Fruit fly (Drosophila melanogaster) whole organism, embryonic: ENCODE results near the gene CG6738.

Source experiments
- ATbp ChIP-seq: fragments of 200-800 bp; sonication (Bioruptor generic); optimal IDR thresholded peaks from 2 replicates; lab custom pipeline; 2017; ENCODE audit warnings: missing biosample characterization, mild to moderate bottlenecking, missing genetic modification characterization, missing genetic modification reagents
- Adf1 ChIP-seq: fragments of 200-800 bp; sonication (Bioruptor generic); IDR thresholded peaks from 2 replicates; pipeline ENCODE4 v1.3.6; 2022; ENCODE audit warnings: missing biosample characterization, missing genetic modification characterization
- Aef1 ChIP-seq: fragments of 200-800 bp; sonication (Bioruptor generic); IDR thresholded peaks from 3 replicates; pipeline ENCODE4 v1.3.6; 2022; ENCODE audit warnings: missing biosample characterization, missing genetic modification characterization
- CG1024 ChIP-seq: fragments of 200-800 bp; sonication (Bioruptor generic); IDR thresholded peaks from 2 replicates; pipeline ENCODE4 v1.3.6; 2022; ENCODE audit warnings: missing biosample characterization, missing genetic modification characterization
- CG12071 ChIP-seq: fragments of 200-800 bp; sonication (Bioruptor generic); optimal IDR thresholded peaks from 3 replicates; lab custom pipeline; 2018; ENCODE audit warnings: missing biosample characterization, mild to moderate bottlenecking, missing genetic modification characterization
- CG12219 ChIP-seq: fragments of 200-800 bp; sonication (Bioruptor generic); optimal IDR thresholded peaks from 3 replicates; lab custom pipeline; 2018; ENCODE audit warnings: missing biosample characterization, mild to moderate bottlenecking, missing genetic modification characterization
- CG16815 ChIP-seq: fragments of 200-800 bp; sonication (Bioruptor generic); optimal IDR thresholded peaks from 3 replicates; lab custom pipeline; 2017; ENCODE audit warnings: missing biosample characterization, mild to moderate bottlenecking, missing genetic modification characterization
- CG17361 ChIP-seq: fragments of 200-800 bp; sonication (Bioruptor generic); IDR thresholded peaks from 3 replicates; pipeline ENCODE4 v1.3.6; 2022; ENCODE audit warnings: missing biosample characterization, missing genetic modification characterization
- CG18476 ChIP-seq: fragments of 200-800 bp; sonication (Bioruptor generic); optimal IDR thresholded peaks from 2 replicates; lab custom pipeline; 2016; ENCODE audit warnings: missing biosample characterization, mild to moderate bottlenecking, missing genetic modification characterization
- CG2120 ChIP-seq: fragments of 200-800 bp; sonication (Bioruptor generic); optimal IDR thresholded peaks from 3 replicates; lab custom pipeline; 2016; ENCODE audit warnings: missing biosample characterization, missing genetic modification characterization
- CG2712 ChIP-seq: fragments of 200-800 bp; optimal IDR thresholded peaks from 3 replicates; lab custom pipeline; 2019; ENCODE audit warnings: missing biosample characterization, mild to moderate bottlenecking, missing genetic modification characterization, moderate library complexity
- CG31441 ChIP-seq: fragments of 200-800 bp; sonication (Bioruptor generic); IDR thresholded peaks from 2 replicates; pipeline ENCODE4 v1.3.6; 2022; ENCODE audit warnings: missing biosample characterization, missing genetic modification characterization
- CG33557 ChIP-seq: fragments of 200-800 bp; sonication (Bioruptor generic); optimal IDR thresholded peaks from 2 replicates; lab custom pipeline; 2019; ENCODE audit warnings: missing biosample characterization, mild to moderate bottlenecking, missing genetic modification characterization, moderate library complexity
- CG7271 ChIP-seq: fragments of 200-800 bp; sonication (Bioruptor generic); optimal IDR thresholded peaks from 2 replicates; lab custom pipeline; 2018; ENCODE audit warnings: missing biosample characterization, mild to moderate bottlenecking, missing genetic modification characterization, moderate library complexity
- CG9797 ChIP-seq: fragments of 200-800 bp; sonication (Bioruptor generic); optimal IDR thresholded peaks from 3 replicates; lab custom pipeline; 2018; ENCODE audit warnings: missing biosample characterization, mild to moderate bottlenecking, missing genetic modification characterization
- CG9817 ChIP-seq: fragments of 200-800 bp; sonication (Bioruptor generic); optimal IDR thresholded peaks from 2 replicates; lab custom pipeline; 2018; ENCODE audit warnings: missing biosample characterization, mild to moderate bottlenecking, missing genetic modification characterization, moderate library complexity
- Camta ChIP-seq: fragments of 200-800 bp; sonication (Bioruptor generic); optimal IDR thresholded peaks from 2 replicates; lab custom pipeline; 2016; ENCODE audit warnings: missing biosample characterization, missing genetic modification characterization
- Dip2 ChIP-seq: fragments of 200-800 bp; sonication (Bioruptor generic); IDR thresholded peaks from 2 replicates; pipeline ENCODE4 v1.3.6; 2022; ENCODE audit warnings: missing biosample characterization, missing genetic modification characterization
- GATAe ChIP-seq: fragments of 200-800 bp; sonication (Bioruptor generic); conservative IDR thresholded peaks from 2 replicates; pipeline ENCODE4 v1.3.6; 2022; ENCODE audit warnings: missing biosample characterization, missing genetic modification characterization
- HLHmδ ChIP-seq: fragments of 200-800 bp; sonication (Bioruptor generic); optimal IDR thresholded peaks from 2 replicates; lab custom pipeline; 2018; ENCODE audit warnings: missing biosample characterization, mild to moderate bottlenecking, missing genetic modification characterization, moderate library complexity
- HmgZ ChIP-seq: fragments of 200-800 bp; sonication (Bioruptor generic); optimal IDR thresholded peaks from 2 replicates; lab custom pipeline; 2018; ENCODE audit warnings: missing biosample characterization, mild to moderate bottlenecking, missing genetic modification characterization
- Lhr ChIP-seq: fragments of 200-800 bp; sonication (Bioruptor generic); optimal IDR thresholded peaks from 3 replicates; lab custom pipeline; 2017; ENCODE audit warnings: mild to moderate bottlenecking, missing biosample characterization, missing genetic modification reagents, missing genetic modification characterization
- Meics ChIP-seq: fragments of 200-800 bp; sonication (Bioruptor generic); optimal IDR thresholded peaks from 2 replicates; lab custom pipeline; 2017; ENCODE audit warnings: missing biosample characterization, mild to moderate bottlenecking, missing genetic modification characterization
- Nf-YB ChIP-seq: fragments of 200-800 bp; sonication (Bioruptor generic); optimal IDR thresholded peaks from 3 replicates; lab custom pipeline; 2019; ENCODE audit warnings: missing biosample characterization, mild to moderate bottlenecking, missing genetic modification characterization, moderate library complexity
- Six4 ChIP-seq: fragments of 200-800 bp; sonication (Bioruptor generic); optimal IDR thresholded peaks from 2 replicates; lab custom pipeline; 2016; ENCODE audit warnings: missing biosample characterization, missing genetic modification characterization
- Stat92E ChIP-seq, 3 experiments: fragments of >200 bp in 2 of 3; fragments of 200-800 bp in 1 of 3; sonication (Bioruptor generic) in 1 of 3; optimal IDR thresholded peaks; 2 replicates each; lab custom pipeline; 2017 to 2019; ENCODE audit warnings: missing biosample characterization in 3 of 3, missing genetic modification characterization in 3 of 3, mild to moderate bottlenecking in 1 of 3, moderate library complexity in 1 of 3
- Vsx1 ChIP-seq: fragments of 200-800 bp; sonication (Bioruptor generic); optimal IDR thresholded peaks from 2 replicates; lab custom pipeline; 2017; ENCODE audit warnings: missing biosample characterization, mild to moderate bottlenecking, missing genetic modification characterization, missing genetic modification reagents
- ac ChIP-seq: fragments of 200-800 bp; sonication (Bioruptor generic); optimal IDR thresholded peaks from 3 replicates; lab custom pipeline; 2017; ENCODE audit warnings: missing biosample characterization, mild to moderate bottlenecking, missing genetic modification characterization
- amos ChIP-seq: fragments of 200-800 bp; sonication (Bioruptor generic); IDR thresholded peaks from 2 replicates; pipeline ENCODE4 v1.3.6; 2022; ENCODE audit warnings: missing biosample characterization, missing genetic modification characterization; ENCODE audit not compliant: partially characterized antibody
- ara ChIP-seq: fragments of 200-800 bp; sonication (Bioruptor generic); IDR thresholded peaks from 2 replicates; pipeline ENCODE4 v1.3.6; 2022; ENCODE audit warnings: missing biosample characterization, missing genetic modification characterization
- bbx ChIP-seq: fragments of 200-800 bp; sonication (Bioruptor generic); IDR thresholded peaks from 2 replicates; pipeline ENCODE4 v1.3.6; 2022; ENCODE audit warnings: missing biosample characterization, missing genetic modification characterization; ENCODE audit not compliant: partially characterized antibody
- chm ChIP-seq: fragments of 200-800 bp; sonication (Bioruptor generic); IDR thresholded peaks from 2 replicates; pipeline ENCODE4 v1.3.6; 2022; ENCODE audit warnings: missing biosample characterization, missing genetic modification characterization
- dm ChIP-seq: fragments of 200-800 bp; sonication (Bioruptor generic); optimal IDR thresholded peaks from 3 replicates; lab custom pipeline; 2016; ENCODE audit warnings: missing biosample characterization, missing genetic modification characterization
- fd102C ChIP-seq: fragments of 200-800 bp; sonication (Bioruptor generic); optimal IDR thresholded peaks from 2 replicates; lab custom pipeline; 2018; ENCODE audit warnings: missing biosample characterization, mild to moderate bottlenecking, missing genetic modification characterization, moderate library complexity
- gce ChIP-seq: fragments of 200-800 bp; sonication (Bioruptor generic); IDR thresholded peaks from 3 replicates; pipeline ENCODE4 v1.3.6; 2022; ENCODE audit warnings: missing biosample characterization, missing genetic modification characterization
- gcm2 ChIP-seq: fragments of 200-800 bp; sonication (Bioruptor generic); optimal IDR thresholded peaks from 2 replicates; lab custom pipeline; 2016; ENCODE audit warnings: missing biosample characterization, missing genetic modification characterization
- grau ChIP-seq: fragments of 200-800 bp; optimal IDR thresholded peaks from 3 replicates; lab custom pipeline; 2019; ENCODE audit warnings: missing biosample characterization, mild to moderate bottlenecking, missing genetic modification characterization, moderate library complexity
- kah ChIP-seq: fragments of 200-800 bp; sonication (Bioruptor generic); optimal IDR thresholded peaks from 2 replicates; lab custom pipeline; 2018; ENCODE audit warnings: missing biosample characterization, mild to moderate bottlenecking, missing genetic modification characterization
- klu ChIP-seq: fragments of 200-800 bp; sonication (Bioruptor generic); IDR thresholded peaks from 2 replicates; pipeline ENCODE4 v1.3.6; 2022; ENCODE audit warnings: missing biosample characterization, missing genetic modification characterization
- knrl ChIP-seq: fragments of 200-800 bp; sonication (Bioruptor generic); IDR thresholded peaks from 3 replicates; pipeline ENCODE4 v1.3.6; 2022; ENCODE audit warnings: missing biosample characterization, missing genetic modification characterization; ENCODE audit not compliant: partially characterized antibody
- onecut ChIP-seq: fragments of 200-800 bp; sonication (Bioruptor generic); IDR thresholded peaks from 2 replicates; pipeline ENCODE4 v1.3.6; 2022; ENCODE audit warnings: missing biosample characterization, missing genetic modification characterization
- pb ChIP-seq: fragments of 200-800 bp; sonication (Bioruptor generic); optimal IDR thresholded peaks from 3 replicates; lab custom pipeline; 2016; ENCODE audit warnings: missing biosample characterization, missing genetic modification characterization
- peb ChIP-seq: fragments of 200-800 bp; sonication (Bioruptor generic); IDR thresholded peaks from 2 replicates; pipeline ENCODE4 v1.3.6; 2022; ENCODE audit warnings: missing biosample characterization, missing genetic modification characterization
- pfk ChIP-seq: fragments of 200-800 bp; sonication (Bioruptor generic); optimal IDR thresholded peaks from 2 replicates; lab custom pipeline; 2018; ENCODE audit warnings: missing biosample characterization, mild to moderate bottlenecking, missing genetic modification characterization, moderate library complexity
- pho ChIP-seq: fragments of 200-800 bp; sonication (Bioruptor generic); optimal IDR thresholded peaks from 2 replicates; lab custom pipeline; 2016; ENCODE audit warnings: missing biosample characterization, missing genetic modification characterization
- sima ChIP-seq: fragments of 200-800 bp; sonication (Bioruptor generic); optimal IDR thresholded peaks from 2 replicates; lab custom pipeline; 2016; ENCODE audit warnings: missing biosample characterization, missing genetic modification characterization
- sob ChIP-seq: fragments of 200-800 bp; sonication (Bioruptor generic); IDR thresholded peaks from 2 replicates; pipeline ENCODE4 v1.3.6; 2022; ENCODE audit warnings: missing biosample characterization, missing genetic modification characterization
- sr ChIP-seq: fragments of 200-800 bp; sonication (Bioruptor generic); IDR thresholded peaks from 3 replicates; pipeline ENCODE4 v1.3.6; 2022; ENCODE audit warnings: missing biosample characterization, missing genetic modification characterization
- tx ChIP-seq: fragments of 200-800 bp; sonication (Bioruptor generic); optimal IDR thresholded peaks from 2 replicates; lab custom pipeline; 2016; ENCODE audit warnings: missing biosample characterization, missing genetic modification characterization
- yki ChIP-seq: fragments of >200 bp; optimal IDR thresholded peaks from 3 replicates; lab custom pipeline; 2018

The CG6738 gene

DNA sequence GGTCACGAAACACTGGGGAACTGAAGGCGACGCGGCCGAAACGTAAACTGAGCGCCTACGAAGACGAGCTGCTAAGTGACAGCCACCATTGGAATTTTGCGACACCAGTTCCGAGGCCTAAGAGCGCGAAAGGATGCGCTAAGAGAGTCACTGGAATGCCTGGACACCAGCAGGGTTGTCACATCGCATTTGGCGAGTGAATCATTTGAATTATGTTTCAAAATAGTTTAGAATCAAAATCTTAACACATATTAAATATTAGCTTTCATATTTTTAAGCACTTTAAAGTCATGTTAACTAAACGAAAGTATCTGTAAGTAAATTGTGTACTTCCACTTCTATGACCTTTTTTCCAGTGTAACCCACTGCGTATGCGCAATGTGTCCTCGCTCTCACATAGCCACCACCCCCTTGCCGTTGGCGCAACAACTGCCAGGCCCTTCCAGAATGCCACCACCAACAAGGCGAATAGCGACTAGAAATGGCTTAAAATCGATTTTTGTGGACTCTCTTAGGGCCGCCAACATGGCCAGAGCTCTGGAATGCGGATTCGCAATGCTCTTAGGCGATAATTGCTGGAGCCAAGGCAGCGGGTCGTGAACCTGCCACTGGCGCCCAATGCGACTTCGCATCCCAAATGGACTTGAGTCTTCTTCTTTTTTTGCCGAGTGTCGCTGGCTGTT is 13.5 kb downstream of the CG6738 start, which contains the start of gene Cow (continued):
- TF ChIP-seq fd102C (GFP tag; lab: Kevin White, UChicago) (no peak), Meics (peak; percentile 84), ac (GFP tag; lab: Kevin White, UChicago) (no peak), CG7271 (no peak), CG9797 (no peak), Stat92E (GFP tag; optimal IDR thresholded peaks at IDR 0.05; lab: Kevin White, UChicago) (no peak), chm (GFP tag; lab: Robert Waterston, UW) (no peak), CG31441 (peak; percentile 39; the same call in 1 of the 2 replicates), Nf-YB (GFP tag; lab: Kevin White, UChicago) (peak; percentile 12), peb (no peak), CG2712 (tag; lab: Kevin White, UChicago) (peak; percentile 44), CG12071 (GFP tag; lab: Kevin White, UChicago) (peak; percentile 38), CG33557 (no peak), sr (GFP tag; lab: Robert Waterston, UW) (no peak), tx (GFP tag; lab: Kevin White, UChicago) (peak; percentile 11), dm (no peak), gcm2 (GFP tag; lab: Kevin White, UChicago) (peak; percentile 26), GATAe (GFP tag; lab: Robert Waterston, UW) (no peak), pb (GFP tag; lab: Kevin White, UChicago) (no peak), Dip2 (GFP tag; lab: Robert Waterston, UW) (no peak), pfk (GFP tag; lab: Kevin White, UChicago) (no peak), yki (no peak), CG16815 (no peak), amos (GFP tag; lab: Robert Waterston, UW) (no peak), sob (GFP tag; lab: Robert Waterston, UW) (peak; percentile 72), gce (GFP tag; lab: Robert Waterston, UW) (0 out of 3 replicates have a peak, but pooled peaks have one; percentile 12), HmgZ (tag; lab: Kevin White, UChicago) (peak; percentile 61), Vsx1 (GFP tag; lab: Kevin White, UChicago) (no peak), Aef1 (peak; percentile 60; the same call in 2 of the 3 replicates), Six4 (GFP tag; lab: Kevin White, UChicago) (peak; percentile 20), grau (peak; percentile 75), onecut (peak; percentile 95), bbx (no peak), CG12219 (GFP tag; lab: Kevin White, UChicago) (peak; percentile 18), CG2120 (GFP tag; lab: Kevin White, UChicago) (peak; percentile 88), CG1024 (GFP tag; lab: Robert Waterston, UW) (no peak), CG17361 (GFP tag; lab: Robert Waterston, UW) (peak; percentile 41; the same call in 1 of the 3 replicates), klu (GFP tag; lab: Robert Waterston, UW) (no peak), ATbp (peak; percentile 45), pho (GFP tag; lab: Kevin White, UChicago) (peak; percentile 69), ara (GFP tag; lab: Robert Waterston, UW) (no peak), HLHmδ (no peak), sima (GFP tag; lab: Kevin White, UChicago) (no peak), CG18476 (peak; percentile 51), Adf1 (GFP tag; lab: Robert Waterston, UW) (peak; percentile 32; the same call in 1 of the 2 replicates), CG9817 (peak; percentile 55), knrl (GFP tag; lab: Robert Waterston, UW) (no peak), Camta (peak; percentile 24), kah (no peak), Lhr (GFP tag; lab: Kevin White, UChicago) (no peak)
